Fruit fly (Drosophila melanogaster) whole organism, embryonic: Measurements from ENCODE around the gene CG42571.

Source experiments
- Antp ChIP-seq: fragments of 200-800 bp; sonication (Bioruptor generic); optimal IDR thresholded peaks from 3 replicates; lab custom pipeline; 2016; ENCODE audit warnings: missing biosample characterization, missing genetic modification characterization
- Asciz ChIP-seq: fragments of 200-800 bp; sonication (Bioruptor generic); optimal IDR thresholded peaks from 2 replicates; lab custom pipeline; 2017; ENCODE audit warnings: missing biosample characterization, mild to moderate bottlenecking, missing genetic modification characterization, missing genetic modification reagents
- B-H1 ChIP-seq: fragments of 200-800 bp; sonication (Bioruptor generic); IDR thresholded peaks from 3 replicates; pipeline ENCODE4 v1.3.6; 2022; ENCODE audit warnings: missing biosample characterization, missing genetic modification characterization
- CG12155 ChIP-seq: fragments of 200-800 bp; sonication (Bioruptor generic); optimal IDR thresholded peaks from 3 replicates; lab custom pipeline; 2016; ENCODE audit warnings: missing biosample characterization, missing genetic modification characterization
- CG1233 ChIP-seq: fragments of 200-800 bp; sonication (Bioruptor generic); optimal IDR thresholded peaks from 4 replicates; lab custom pipeline; 2018; ENCODE audit warnings: missing biosample characterization, mild to moderate bottlenecking, missing genetic modification characterization
- CG14710 ChIP-seq: fragments of 200-800 bp; sonication (Bioruptor generic); optimal IDR thresholded peaks from 3 replicates; lab custom pipeline; 2019; ENCODE audit warnings: missing biosample characterization, mild to moderate bottlenecking, missing genetic modification characterization, moderate library complexity
- CG17359 ChIP-seq: fragments of 200-800 bp; sonication (Bioruptor generic); optimal IDR thresholded peaks from 3 replicates; lab custom pipeline; 2018; ENCODE audit warnings: missing biosample characterization, mild to moderate bottlenecking, missing genetic modification characterization, moderate library complexity
- CG17829 ChIP-seq: fragments of 200-800 bp; optimal IDR thresholded peaks from 2 replicates; lab custom pipeline; 2019; ENCODE audit warnings: missing biosample characterization, mild to moderate bottlenecking, missing genetic modification characterization, moderate library complexity
- CG2120 ChIP-seq: fragments of 200-800 bp; sonication (Bioruptor generic); optimal IDR thresholded peaks from 3 replicates; lab custom pipeline; 2016; ENCODE audit warnings: missing biosample characterization, missing genetic modification characterization
- CG2678 ChIP-seq: fragments of 200-800 bp; sonication (Bioruptor generic); optimal IDR thresholded peaks from 3 replicates; lab custom pipeline; 2019; ENCODE audit warnings: missing biosample characterization, mild to moderate bottlenecking, missing genetic modification characterization, moderate library complexity
- CG6689 ChIP-seq: fragments of 200-800 bp; sonication (Bioruptor generic); IDR thresholded peaks from 2 replicates; pipeline ENCODE4 v1.3.6; 2022; ENCODE audit warnings: missing biosample characterization, missing genetic modification characterization
- CG8388 ChIP-seq: fragments of 200-800 bp; sonication (Bioruptor generic); optimal IDR thresholded peaks from 2 replicates; lab custom pipeline; 2019; ENCODE audit warnings: missing biosample characterization, mild to moderate bottlenecking, missing genetic modification characterization, moderate library complexity
- CG8924 ChIP-seq: fragments of 200-800 bp; optimal IDR thresholded peaks from 3 replicates; lab custom pipeline; 2019; ENCODE audit warnings: missing biosample characterization, mild to moderate bottlenecking, missing genetic modification characterization, moderate library complexity
- CTCF ChIP-seq: fragments of 200-800 bp; sonication (Bioruptor generic); optimal IDR thresholded peaks from 2 replicates; lab custom pipeline; 2017; ENCODE audit warnings: missing biosample characterization, mild to moderate bottlenecking, missing genetic modification characterization, moderate library complexity
- D19A ChIP-seq: fragments of 200-800 bp; optimal IDR thresholded peaks from 3 replicates; lab custom pipeline; 2019; ENCODE audit warnings: missing biosample characterization, mild to moderate bottlenecking, missing genetic modification characterization, moderate library complexity
- Fer3 ChIP-seq: fragments of 200-800 bp; sonication (Bioruptor generic); optimal IDR thresholded peaks from 2 replicates; lab custom pipeline; 2018; ENCODE audit warnings: missing biosample characterization, mild to moderate bottlenecking, missing genetic modification characterization, moderate library complexity
- HLH3B ChIP-seq: fragments of 200-800 bp; sonication (Bioruptor generic); IDR thresholded peaks from 2 replicates; pipeline ENCODE4 v1.3.6; 2022; ENCODE audit warnings: missing biosample characterization, missing genetic modification characterization
- Hey ChIP-seq: fragments of 200-800 bp; sonication (Bioruptor generic); optimal IDR thresholded peaks from 3 replicates; lab custom pipeline; 2018; ENCODE audit warnings: missing biosample characterization, mild to moderate bottlenecking, missing genetic modification characterization
- HmgZ ChIP-seq: fragments of 200-800 bp; sonication (Bioruptor generic); optimal IDR thresholded peaks from 2 replicates; lab custom pipeline; 2018; ENCODE audit warnings: missing biosample characterization, mild to moderate bottlenecking, missing genetic modification characterization
- Jarid2 ChIP-seq: fragments of 200-800 bp; sonication (Bioruptor generic); optimal IDR thresholded peaks from 3 replicates; lab custom pipeline; 2017; ENCODE audit warnings: mild to moderate bottlenecking, missing biosample characterization, missing genetic modification reagents, missing genetic modification characterization
- Nf-YC ChIP-seq: fragments of 200-800 bp; optimal IDR thresholded peaks from 3 replicates; lab custom pipeline; 2019; ENCODE audit warnings: missing biosample characterization, mild to moderate bottlenecking, missing genetic modification characterization, moderate library complexity
- Rx ChIP-seq: fragments of 200-800 bp; sonication (Bioruptor generic); IDR thresholded peaks from 2 replicates; pipeline ENCODE4 v1.3.6; 2022; ENCODE audit warnings: missing biosample characterization, missing genetic modification characterization
- Tbp ChIP-seq: fragments of >200 bp; optimal IDR thresholded peaks from 2 replicates; lab custom pipeline; 2018; ENCODE audit warnings: missing biosample characterization, missing genetic modification characterization
- Vsx1 ChIP-seq: fragments of 200-800 bp; sonication (Bioruptor generic); optimal IDR thresholded peaks from 2 replicates; lab custom pipeline; 2017; ENCODE audit warnings: missing biosample characterization, mild to moderate bottlenecking, missing genetic modification characterization, missing genetic modification reagents
- Xrp1 ChIP-seq: fragments of 200-800 bp; sonication (Bioruptor generic); IDR thresholded peaks from 2 replicates; pipeline ENCODE4 v1.3.6; 2022; ENCODE audit warnings: missing biosample characterization, missing genetic modification characterization
- bcd ChIP-seq: fragments of 200-800 bp; sonication (Bioruptor generic); optimal IDR thresholded peaks from 2 replicates; lab custom pipeline; 2017; ENCODE audit warnings: missing biosample characterization, mild to moderate bottlenecking, missing genetic modification characterization
- cato ChIP-seq: fragments of 200-800 bp; sonication (Bioruptor generic); optimal IDR thresholded peaks from 2 replicates; lab custom pipeline; 2016; ENCODE audit warnings: missing biosample characterization, missing genetic modification characterization, borderline replicate concordance
- dmrt11E ChIP-seq: fragments of 200-800 bp; sonication (Bioruptor generic); optimal IDR thresholded peaks from 3 replicates; lab custom pipeline; 2018; ENCODE audit warnings: missing biosample characterization, mild to moderate bottlenecking, missing genetic modification characterization, moderate library complexity
- fd3F ChIP-seq: fragments of 200-800 bp; sonication (Bioruptor generic); optimal IDR thresholded peaks from 2 replicates; lab custom pipeline; 2018; ENCODE audit warnings: missing biosample characterization, mild to moderate bottlenecking, missing genetic modification characterization, moderate library complexity
- fu2 ChIP-seq: fragments of 200-800 bp; sonication (Bioruptor generic); optimal IDR thresholded peaks from 2 replicates; lab custom pipeline; 2016; ENCODE audit warnings: missing biosample characterization, missing genetic modification characterization
- gcm ChIP-seq: fragments of 200-800 bp; sonication (Bioruptor generic); optimal IDR thresholded peaks from 2 replicates; lab custom pipeline; 2019; ENCODE audit warnings: missing biosample characterization, mild to moderate bottlenecking, missing genetic modification characterization, moderate library complexity
- gem ChIP-seq: fragments of 200-800 bp; sonication (Bioruptor generic); optimal IDR thresholded peaks from 2 replicates; lab custom pipeline; 2019; ENCODE audit warnings: missing biosample characterization, mild to moderate bottlenecking, missing genetic modification characterization, moderate library complexity
- ken ChIP-seq: fragments of 200-800 bp; sonication (Bioruptor generic); IDR thresholded peaks from 3 replicates; pipeline ENCODE4 v1.3.6; 2022; ENCODE audit warnings: missing biosample characterization, missing genetic modification characterization
- lov ChIP-seq, 2 experiments: fragments of 200-800 bp in 1 of 2; fragments of >200 bp in 1 of 2; sonication (Bioruptor generic) in 1 of 2; IDR thresholded peaks in 1 of 2; optimal IDR thresholded peaks in 1 of 2; 2 replicates in 1 of 2; 3 replicates in 1 of 2; pipeline versions ENCODE4 v1.3.6 to Lab custom; 2017 to 2022; ENCODE audit warnings: missing biosample characterization in 1 of 2, missing genetic modification characterization in 1 of 2
- nom ChIP-seq: fragments of 200-800 bp; sonication (Bioruptor generic); optimal IDR thresholded peaks from 2 replicates; lab custom pipeline; 2017; ENCODE audit warnings: missing biosample characterization, missing genetic modification characterization, mild to moderate bottlenecking, moderate library complexity, missing genetic modification reagents
- pan ChIP-seq, 4 experiments: fragments of >200 bp in 3 of 4; fragments of 200-800 bp in 1 of 4; sonication (Bioruptor generic) in 1 of 4; optimal IDR thresholded peaks in 3 of 4; IDR thresholded peaks in 1 of 4; 2 replicates each; pipeline versions ENCODE4 v1.3.6 to Lab custom; 2017 to 2022; ENCODE audit warnings: missing biosample characterization in 2 of 4, missing genetic modification characterization in 2 of 4, mixed read lengths in 1 of 4
- sens ChIP-seq: fragments of 200-800 bp; sonication (Bioruptor generic); peaks from one replicate; lab custom pipeline; 2016; ENCODE audit warnings: missing biosample characterization, missing genetic modification characterization
- twi ChIP-seq: fragments of 200-800 bp; optimal IDR thresholded peaks from 2 replicates; lab custom pipeline; 2019; ENCODE audit warnings: missing biosample characterization, mild to moderate bottlenecking, missing genetic modification characterization, moderate library complexity
- vfl ChIP-seq: fragments of 200-800 bp; sonication (Bioruptor generic); optimal IDR thresholded peaks from 2 replicates; lab custom pipeline; 2016; ENCODE audit warnings: missing biosample characterization, missing genetic modification characterization
- wdn ChIP-seq: fragments of 200-800 bp; sonication (Bioruptor generic); IDR thresholded peaks from 2 replicates; pipeline ENCODE4 v1.3.6; 2022; ENCODE audit warnings: missing biosample characterization, missing genetic modification characterization
- zf30C ChIP-seq: fragments of 200-800 bp; sonication (Bioruptor generic); optimal IDR thresholded peaks from 3 replicates; lab custom pipeline; 2018; ENCODE audit warnings: missing biosample characterization, mild to moderate bottlenecking, missing genetic modification characterization

The CG42571 gene

dm6 chr3L:15741843-15742242 is 25.6 kb downstream of the CG42571 start (continued):
- no peak for TF ChIP-seq CG17359 (tag; lab: Kevin White, UChicago)
- TF ChIP-seq ken (GFP tag; lab: Robert Waterston, UW) = no peak
- no peak for TF ChIP-seq vfl (GFP tag; lab: Kevin White, UChicago)
- no peak for TF ChIP-seq Tbp (GFP tag; lab: Kevin White, UChicago)
- TF ChIP-seq CG8388 = no peak
- TF ChIP-seq B-H1 = no peak
- no peak for TF ChIP-seq D19A (tag; lab: Kevin White, UChicago)
- no peak for TF ChIP-seq cato (GFP tag; lab: Kevin White, UChicago)
- no peak for TF ChIP-seq wdn (GFP tag; lab: Robert Waterston, UW)
- peak; percentile 13 for TF ChIP-seq CG1233
- TF ChIP-seq CG8924 = no peak
- no peak for TF ChIP-seq CG2120 (GFP tag; lab: Kevin White, UChicago)
- TF ChIP-seq Antp = no peak
- no peak for TF ChIP-seq HmgZ (tag; lab: Kevin White, UChicago)
- TF ChIP-seq pan (optimal IDR thresholded peaks at IDR 0.05; lab: Kevin White, UChicago) = no peak
- TF ChIP-seq pan (GFP tag; optimal IDR thresholded peaks at IDR 0.05 in 1 of 2, IDR thresholded peaks at IDR 0.05 in 1 of 2) = peak in 1 of 2 experiments; percentile 23
- TF ChIP-seq Vsx1 = no peak
- TF ChIP-seq nom (GFP tag; lab: Kevin White, UChicago) = no peak
- no peak for TF ChIP-seq Rx
- TF ChIP-seq fu2 = no peak
- peak; percentile 7 for TF ChIP-seq Fer3
- no peak for TF ChIP-seq Asciz (GFP tag; lab: Kevin White, UChicago)
- no peak for TF ChIP-seq CG12155 (GFP tag; lab: Kevin White, UChicago)
- TF ChIP-seq gcm (GFP tag; lab: Kevin White, UChicago) = no peak
- TF ChIP-seq sens (GFP tag; lab: Kevin White, UChicago) = peak; percentile 44
- peak; percentile 15 for TF ChIP-seq bcd (GFP tag; lab: Kevin White, UChicago)
- no peak for TF ChIP-seq Jarid2 (GFP tag; lab: Kevin White, UChicago)
- no peak for TF ChIP-seq CG14710 (tag; lab: Kevin White, UChicago)

- no peak for TF ChIP-seq HLH3B
- TF ChIP-seq Xrp1 (GFP tag; lab: Robert Waterston, UW) = 0 out of 2 replicates have a peak, but pooled peaks have one; percentile 9
- peak; percentile 96 for TF ChIP-seq twi (tag; lab: Kevin White, UChicago)
- TF ChIP-seq CG6689 (GFP tag; lab: Robert Waterston, UW) = no peak
- peak; percentile 95 for TF ChIP-seq Hey (tag; lab: Kevin White, UChicago)
- TF ChIP-seq gem (tag; lab: Kevin White, UChicago) = peak; percentile 6
- no peak for TF ChIP-seq fd3F (GFP tag; lab: Kevin White, UChicago)
- no peak for TF ChIP-seq CG2678 (tag; lab: Kevin White, UChicago)
- TF ChIP-seq CTCF (GFP tag; lab: Kevin White, UChicago) = no peak
- no peak for TF ChIP-seq Nf-YC
- TF ChIP-seq dmrt11E (tag; lab: Kevin White, UChicago) = peak; percentile 3
- TF ChIP-seq CG17829 = peak; percentile 11
- peak; percentile 56 for TF ChIP-seq zf30C (GFP tag; lab: Kevin White, UChicago)
- TF ChIP-seq lov (optimal IDR thresholded peaks at IDR 0.05; lab: Kevin White, UChicago) = no peak
- TF ChIP-seq lov (GFP tag; IDR thresholded peaks at IDR 0.05; lab: Robert Waterston, UW) = peak; percentile 31; the same call in 1 of the 3 replicates
- TF ChIP-seq, all 482 proteins: peak for 8
Measured at dm6 chr3L:15746250-15746649, 30.0 kb downstream of the CG42571 start.
